Worm (Caenorhabditis elegans) whole organism, L4 larva: ENCODE data around the gene F38A5.6.
A peak's percentile ranks its signal among the peaks of the same experiment; 100 is the strongest.

ENCODE experiments used
- D1046.2 ChIP-seq: fragments of 200-800 bp; sonication (Bioruptor generic); IDR thresholded peaks from 2 replicates; pipeline ENCODE4 v1.3.6; 2022; ENCODE audit warnings: missing genetic modification characterization, missing compliant biosample characterization
- F10B5.3 ChIP-seq: sonication (generic microtip); optimal IDR thresholded peaks from 2 replicates; lab custom pipeline; 2016; ENCODE audit warnings: mild to moderate bottlenecking, missing genetic modification characterization, missing compliant biosample characterization
- F37D6.2 ChIP-seq: sonication (generic microtip); optimal IDR thresholded peaks from 2 replicates; lab custom pipeline; 2016; ENCODE audit warnings: mild to moderate bottlenecking, missing genetic modification characterization, missing compliant biosample characterization
- F49E8.2 ChIP-seq: sonication (generic microtip); optimal IDR thresholded peaks from 2 replicates; lab custom pipeline; 2016; ENCODE audit warnings: missing compliant biosample characterization, mild to moderate bottlenecking, missing genetic modification characterization, borderline replicate concordance
- R02D3.7 ChIP-seq: fragments of 150-350 bp; sonication (generic microtip); optimal IDR thresholded peaks from 3 replicates; lab custom pipeline; 2014; ENCODE audit warnings: missing biosample characterization, missing genetic modification characterization
- T20F7.1 ChIP-seq: fragments of 200-800 bp; sonication (Bioruptor generic); optimal IDR thresholded peaks from 2 replicates; lab custom pipeline; 2018; ENCODE audit warnings: mild to moderate bottlenecking, missing genetic modification characterization, missing compliant biosample characterization
- ZK337.2 ChIP-seq: fragments of 200-800 bp; sonication (Bioruptor generic); IDR thresholded peaks from 2 replicates; pipeline ENCODE4 v1.3.6; 2022; ENCODE audit warnings: missing genetic modification reagents, missing genetic modification characterization, missing compliant biosample characterization
- aha-1 ChIP-seq: fragments of 150-350 bp; peaks from one replicate; lab custom pipeline; 2014; ENCODE audit warnings: missing biosample characterization, missing genetic modification characterization
- arid-1 ChIP-seq: fragments of 200-800 bp; sonication (Bioruptor generic); conservative IDR thresholded peaks from 2 replicates; pipeline ENCODE4 v1.3.6; 2022; ENCODE audit warnings: missing genetic modification reagents, missing genetic modification characterization, missing compliant biosample characterization
- ceh-44 ChIP-seq: fragments of 200-800 bp; sonication (Bioruptor generic); IDR thresholded peaks from 2 replicates; pipeline ENCODE4 v1.3.6; 2022; ENCODE audit warnings: missing genetic modification reagents, missing genetic modification characterization, missing compliant biosample characterization
- ceh-82 ChIP-seq: sonication (generic microtip); optimal IDR thresholded peaks from 2 replicates; lab custom pipeline; 2017; ENCODE audit warnings: missing biosample characterization, missing genetic modification characterization
- ces-1 ChIP-seq: fragments of 150-350 bp; sonication (generic microtip); optimal IDR thresholded peaks from 4 replicates; lab custom pipeline; 2014; ENCODE audit warnings: missing biosample characterization, missing genetic modification reagents, missing genetic modification characterization
- ctbp-1 ChIP-seq: fragments of 200-800 bp; sonication (Bioruptor generic); IDR thresholded peaks from 2 replicates; pipeline ENCODE4 v1.3.6; 2022; ENCODE audit warnings: missing genetic modification reagents, missing genetic modification characterization, missing compliant biosample characterization
- daf-12 ChIP-seq: fragments of 150-350 bp; optimal IDR thresholded peaks from 2 replicates; lab custom pipeline; 2014; ENCODE audit warnings: missing biosample characterization, missing genetic modification reagents, missing genetic modification characterization
- daf-16 ChIP-seq, 3 experiments: sonication (generic microtip); optimal IDR thresholded peaks; 2 replicates each; lab custom pipeline; 2016 to 2017; ENCODE audit warnings: missing genetic modification characterization in 3 of 3, missing genetic modification reagents in 3 of 3, mild to moderate bottlenecking in 2 of 3, missing compliant biosample characterization in 2 of 3, missing biosample characterization in 1 of 3, moderate library complexity in 1 of 3
- daf-19 ChIP-seq: fragments of 200-800 bp; sonication (Bioruptor generic); conservative IDR thresholded peaks from 2 replicates; pipeline ENCODE4 v1.3.6; 2022; ENCODE audit warnings: missing genetic modification characterization, missing compliant biosample characterization
- dmd-6 ChIP-seq: fragments of 200-800 bp; sonication (Bioruptor generic); IDR thresholded peaks from 2 replicates; pipeline ENCODE4 v1.3.6; 2022; ENCODE audit warnings: missing genetic modification reagents, missing genetic modification characterization, missing compliant biosample characterization
- dmd-8 ChIP-seq: fragments of 200-800 bp; sonication (Bioruptor generic); IDR thresholded peaks from 2 replicates; pipeline ENCODE4 v1.3.6; 2022; ENCODE audit warnings: missing genetic modification characterization, missing compliant biosample characterization
- dpl-1 ChIP-seq: fragments of 150-350 bp; optimal IDR thresholded peaks from 2 replicates; lab custom pipeline; 2014; ENCODE audit warnings: missing biosample characterization, missing genetic modification reagents, missing genetic modification characterization
- duxl-1 ChIP-seq: sonication (generic microtip); optimal IDR thresholded peaks from 2 replicates; lab custom pipeline; 2016; ENCODE audit warnings: mild to moderate bottlenecking, missing genetic modification characterization, moderate library complexity, missing compliant biosample characterization; ENCODE audit not compliant: poor library complexity
- dve-1 ChIP-seq: sonication (generic microtip); optimal IDR thresholded peaks from 2 replicates; lab custom pipeline; 2017; ENCODE audit warnings: antibody characterized with exemption, mild to moderate bottlenecking, missing genetic modification characterization, missing compliant biosample characterization; ENCODE audit not compliant: insufficient read depth
- hif-1 ChIP-seq, 2 experiments: sonication (generic microtip); optimal IDR thresholded peaks; 2 replicates each; lab custom pipeline; 2016 to 2017; ENCODE audit warnings: missing compliant biosample characterization in 2 of 2, missing genetic modification characterization in 2 of 2, missing genetic modification reagents in 2 of 2, missing genotype in 2 of 2, mild to moderate bottlenecking in 1 of 2
- lin-1 ChIP-seq: fragments of 200-800 bp; sonication (Bioruptor generic); IDR thresholded peaks from 2 replicates; pipeline ENCODE4 v1.3.6; 2022; ENCODE audit warnings: missing genetic modification reagents, missing genetic modification characterization, missing compliant biosample characterization
- lin-38 ChIP-seq: fragments of 200-800 bp; sonication (Bioruptor generic); IDR thresholded peaks from 2 replicates; pipeline ENCODE4 v1.3.6; 2022; ENCODE audit warnings: missing genetic modification reagents, missing genetic modification characterization, missing compliant biosample characterization
- lsy-2 ChIP-seq, 2 experiments: fragments of 150-350 bp in 1 of 2; sonication (generic microtip) in 1 of 2; optimal IDR thresholded peaks; 2 replicates each; lab custom pipeline; 2014 to 2017; ENCODE audit warnings: missing biosample characterization in 2 of 2, missing genetic modification characterization in 2 of 2
- mdl-1 ChIP-seq, 2 experiments: fragments of 150-350 bp in 1 of 2; sonication (generic microtip) in 1 of 2; optimal IDR thresholded peaks; 2 replicates each; lab custom pipeline; 2014 to 2017; ENCODE audit warnings: missing biosample characterization in 2 of 2, missing genetic modification characterization in 2 of 2
- mes-2 ChIP-seq: sonication (generic microtip); optimal IDR thresholded peaks from 2 replicates; lab custom pipeline; 2016; ENCODE audit warnings: missing genotype, mild to moderate bottlenecking, missing genetic modification characterization, missing compliant biosample characterization; ENCODE audit not compliant: poor library complexity, severe bottlenecking
- nhr-10 ChIP-seq: fragments of 150-350 bp; optimal IDR thresholded peaks from 2 replicates; lab custom pipeline; 2014; ENCODE audit warnings: missing biosample characterization, missing genetic modification characterization
- nhr-102 ChIP-seq: sonication (generic microtip); optimal IDR thresholded peaks from 2 replicates; lab custom pipeline; 2016; ENCODE audit warnings: mild to moderate bottlenecking, missing genetic modification characterization, moderate library complexity, missing compliant biosample characterization
- nhr-11 ChIP-seq: fragments of 150-350 bp; optimal IDR thresholded peaks from 2 replicates; lab custom pipeline; 2014; ENCODE audit warnings: missing biosample characterization, missing genetic modification characterization
- nhr-28 ChIP-seq: fragments of 150-350 bp; optimal IDR thresholded peaks from 2 replicates; lab custom pipeline; 2014; ENCODE audit warnings: missing biosample characterization, missing genetic modification characterization
- nhr-41 ChIP-seq: fragments of 200-800 bp; sonication (Bioruptor generic); IDR thresholded peaks from 2 replicates; pipeline ENCODE4 v1.3.6; 2022; ENCODE audit warnings: missing genetic modification reagents, missing genetic modification characterization, missing compliant biosample characterization
- nhr-48 ChIP-seq: sonication (generic microtip); optimal IDR thresholded peaks from 2 replicates; lab custom pipeline; 2016; ENCODE audit warnings: mild to moderate bottlenecking, missing genetic modification characterization, missing compliant biosample characterization
- nhr-76 ChIP-seq: fragments of 150-350 bp; optimal IDR thresholded peaks from 2 replicates; lab custom pipeline; 2014; ENCODE audit warnings: missing biosample characterization, missing genetic modification characterization
- nhr-77 ChIP-seq: fragments of 150-350 bp; optimal IDR thresholded peaks from 2 replicates; lab custom pipeline; 2014; ENCODE audit warnings: missing biosample characterization, missing genetic modification characterization
- php-3 ChIP-seq: fragments of 200-800 bp; sonication (Bioruptor generic); IDR thresholded peaks from 2 replicates; pipeline ENCODE4 v1.3.6; 2022; ENCODE audit warnings: missing genetic modification reagents, missing genetic modification characterization, missing compliant biosample characterization
- pqm-1 ChIP-seq: sonication (generic microtip); optimal IDR thresholded peaks from 2 replicates; lab custom pipeline; 2017; ENCODE audit warnings: missing biosample characterization, missing genetic modification characterization
- rbr-2 ChIP-seq: sonication (generic microtip); optimal IDR thresholded peaks from 2 replicates; lab custom pipeline; 2016; ENCODE audit warnings: missing genotype, missing genetic modification characterization, missing compliant biosample characterization
- snpc-4 ChIP-seq: fragments of 150-350 bp; optimal IDR thresholded peaks from 2 replicates; lab custom pipeline; 2014; ENCODE audit warnings: missing biosample characterization, missing genetic modification characterization
- tra-1 ChIP-seq: fragments of 200-800 bp; sonication (Bioruptor generic); IDR thresholded peaks from 2 replicates; pipeline ENCODE4 v1.3.6; 2022; ENCODE audit warnings: missing genetic modification reagents, missing genetic modification characterization, missing compliant biosample characterization
- unc-130 ChIP-seq: sonication (generic microtip); optimal IDR thresholded peaks from 2 replicates; lab custom pipeline; 2016; ENCODE audit warnings: missing genetic modification reagents, missing genetic modification characterization, missing compliant biosample characterization
- unc-39 ChIP-seq: sonication (generic microtip); optimal IDR thresholded peaks from 2 replicates; lab custom pipeline; 2017; ENCODE audit warnings: missing biosample characterization, missing genetic modification characterization
- zfp-2 ChIP-seq: sonication (generic microtip); optimal IDR thresholded peaks from 2 replicates; lab custom pipeline; 2016; ENCODE audit warnings: mild to moderate bottlenecking, missing genetic modification characterization, missing compliant biosample characterization
- zfp-3 ChIP-seq: fragments of 200-800 bp; sonication (Bioruptor generic); conservative IDR thresholded peaks from 2 replicates; pipeline ENCODE4 v1.3.6; 2022; ENCODE audit warnings: missing genetic modification reagents, missing genetic modification characterization, missing compliant biosample characterization
- zip-2 ChIP-seq: fragments of 150-350 bp; optimal IDR thresholded peaks from 2 replicates; lab custom pipeline; 2014; ENCODE audit warnings: missing biosample characterization, missing genetic modification characterization

Gene F38A5.6

DNA sequence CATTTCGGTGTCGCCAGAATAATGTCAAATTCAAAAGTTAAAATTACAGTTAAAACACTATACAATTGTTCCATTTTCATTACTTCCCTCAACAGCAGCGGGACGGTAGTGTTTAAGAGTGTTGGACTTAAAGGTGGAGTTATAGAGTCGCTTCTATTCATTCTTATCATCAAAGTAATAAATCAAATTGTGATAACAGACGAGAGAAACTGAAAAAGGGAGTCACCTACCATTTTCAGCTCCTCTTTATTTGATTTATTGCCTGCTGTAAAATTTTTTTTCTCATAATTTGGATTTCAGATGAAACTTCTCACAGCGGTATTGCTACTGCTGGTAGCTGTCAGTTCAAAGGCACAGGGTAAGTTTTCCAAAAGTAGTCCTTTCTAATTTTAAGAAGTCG lies 42.7 kb upstream of the F38A5.6 start, which contains the start of gene C01B10.6:
Gene C01B10.6 (plus strand): TSS at position 301 of the 400 bp plus-strand sequence.
- peak; percentile 34 for TF ChIP-seq pqm-1 (tag; lab: Kevin White, UChicago)
- TF ChIP-seq ceh-44 (GFP tag; lab: Robert Waterston, UW): no peak

DNA sequence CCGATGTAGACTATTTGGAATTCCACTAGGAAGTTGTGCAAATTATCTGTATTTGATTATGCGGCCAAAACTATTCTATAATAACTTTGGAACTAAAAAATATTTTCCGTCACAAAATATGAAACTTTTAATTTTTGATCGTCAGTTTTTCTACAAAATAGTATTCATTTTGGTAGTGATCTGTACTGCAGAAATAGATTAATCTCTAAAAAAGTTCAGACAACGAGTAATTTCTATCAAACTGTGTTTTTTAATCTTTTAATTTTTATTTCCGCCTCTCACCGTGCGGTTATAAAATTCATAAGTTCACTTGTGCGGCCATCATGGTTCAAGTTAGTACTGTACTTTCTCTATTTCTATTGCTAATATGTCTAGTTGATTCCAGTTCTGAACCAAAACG lies 41.1 kb upstream of the F38A5.6 start, which contains the start of gene C01B10.7:
Gene C01B10.7 (plus strand): TSS at position 301 of the 400 bp plus-strand sequence.
- TF ChIP-seq unc-130 (GFP tag; lab: Kevin White, UChicago) (no peak), mdl-1 (tag; optimal IDR thresholded peaks at IDR 0.05; lab: Kevin White, UChicago) (no peak), aha-1 (tag; lab: Kevin White, UChicago) (no peak), nhr-10 (tag; lab: Kevin White, UChicago) (no peak), zfp-2 (no peak), nhr-76 (tag; lab: Kevin White, UChicago) (no peak), php-3 (GFP tag; lab: Robert Waterston, UW) (no peak), nhr-48 (tag; lab: Kevin White, UChicago) (no peak), tra-1 (no peak), nhr-102 (no peak), ces-1 (GFP tag; lab: Kevin White, UChicago) (no peak), arid-1 (GFP tag; lab: Robert Waterston, UW) (no peak), F37D6.2 (no peak), dmd-8 (GFP tag; lab: Robert Waterston, UW) (no peak)

DNA sequence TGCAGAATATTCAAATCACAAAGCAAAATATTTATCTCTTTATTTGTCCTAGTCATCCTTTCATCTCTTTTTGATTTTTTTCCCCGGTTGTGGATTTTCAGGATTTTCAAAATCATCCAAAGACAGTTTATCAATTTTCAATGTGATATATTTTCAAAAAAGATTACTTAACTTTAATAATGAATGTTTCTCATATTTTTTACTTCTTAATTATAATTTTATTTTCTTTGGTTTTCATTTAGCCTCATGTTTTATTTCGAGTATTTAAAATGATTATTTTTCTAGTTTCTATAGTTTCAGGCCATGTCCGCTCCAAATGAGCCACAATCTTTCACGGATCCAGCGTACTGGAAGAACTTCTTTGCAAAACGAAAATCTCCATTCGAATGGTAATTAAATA lies 37.6 kb upstream of the F38A5.6 start, which contains the start of gene metl-13:
Gene metl-13 (plus strand): TSS at position 301 of the 400 bp plus-strand sequence.
- TF ChIP-seq lin-38 (GFP tag; lab: Robert Waterston, UW) (0 out of 2 replicates have a peak, but pooled peaks have one; percentile 24), snpc-4 (tag; lab: Kevin White, UChicago) (no peak), lin-1 (GFP tag; lab: Robert Waterston, UW) (no peak), ctbp-1 (GFP tag; lab: Robert Waterston, UW) (no peak)

DNA sequence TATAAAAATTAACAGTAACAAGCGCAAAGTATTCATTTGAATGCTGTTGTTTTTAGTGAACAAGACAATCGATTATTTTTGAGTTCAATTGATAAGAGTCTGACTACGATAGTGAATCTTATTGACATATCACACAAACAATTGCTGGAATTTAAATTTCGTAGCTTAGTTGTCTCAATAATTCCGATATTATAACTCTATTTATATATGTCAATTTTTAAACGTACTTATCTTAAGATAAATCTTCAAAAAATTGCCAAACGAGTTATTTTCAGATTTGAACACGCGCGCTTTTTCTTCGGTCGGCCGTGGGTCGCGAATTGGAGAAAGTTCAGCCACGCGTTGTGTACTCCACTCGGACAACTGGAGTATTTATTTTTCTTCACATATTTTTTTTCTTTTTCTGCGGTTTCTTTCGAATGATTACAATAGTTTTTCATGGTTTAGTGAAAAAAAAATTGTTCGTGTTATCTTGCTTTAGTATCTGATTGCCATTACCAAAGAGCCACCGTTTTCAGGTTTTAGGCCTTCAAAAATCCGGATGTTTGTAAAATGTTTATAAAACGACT lies 34.6 kb upstream of the F38A5.6 start, which contains the start of the genes cest-5.1 and C01B10.9:
Gene cest-5.1 (minus strand): TSS at position 51 of the 569 bp plus-strand sequence.
Gene C01B10.9 (plus strand): TSS at position 519 of the 569 bp plus-strand sequence.
- TF ChIP-seq unc-39 (tag; lab: Kevin White, UChicago) (no peak), D1046.2 (GFP tag; lab: Robert Waterston, UW) (no peak), daf-19 (no peak), hif-1 (tag; optimal IDR thresholded peaks at IDR 0.05; lab: Kevin White, UChicago) (peak in 1 of 2 experiments; percentile 90), zip-2 (peak; percentile 4), zfp-3 (GFP tag; lab: Robert Waterston, UW) (no peak), ceh-82 (tag; lab: Kevin White, UChicago) (no peak), duxl-1 (tag; lab: Kevin White, UChicago) (peak; percentile 41), T20F7.1 (GFP tag; lab: Kevin White, UChicago) (peak; percentile 15), daf-16 (GFP tag; optimal IDR thresholded peaks at IDR 0.05; lab: Kevin White, UChicago) (peak in 1 of 2 experiments; percentile 7), daf-16 (tag; optimal IDR thresholded peaks at IDR 0.05; lab: Kevin White, UChicago) (peak; percentile 59), daf-12 (tag; lab: Kevin White, UChicago) (no peak), nhr-41 (GFP tag; lab: Robert Waterston, UW) (no peak), nhr-77 (tag; lab: Kevin White, UChicago) (no peak), dpl-1 (GFP tag; lab: Kevin White, UChicago) (peak; percentile 95), arid-1 (GFP tag; lab: Robert Waterston, UW) (no peak), ZK337.2 (GFP tag; lab: Robert Waterston, UW) (peak; percentile 86), F10B5.3 (no peak), mes-2 (tag; lab: Kevin White, UChicago) (peak; percentile 99), nhr-28 (tag; lab: Kevin White, UChicago) (peak; percentile 31), F49E8.2 (tag; lab: Kevin White, UChicago) (no peak), lin-38 (GFP tag; lab: Robert Waterston, UW) (peak; percentile 74), dve-1 (tag; lab: Kevin White, UChicago) (peak; percentile 49), rbr-2 (tag; lab: Kevin White, UChicago) (peak; percentile 30), nhr-11 (tag; lab: Kevin White, UChicago) (no peak), lsy-2 (tag; optimal IDR thresholded peaks at IDR 0.05; lab: Kevin White, UChicago) (peak in 1 of 2 experiments; percentile 79), R02D3.7 (tag; lab: Kevin White, UChicago) (no peak), dmd-6 (GFP tag; lab: Robert Waterston, UW) (peak; percentile 63)
